Fruit fly (Drosophila melanogaster) Kc167 (cell line): Measurements from ENCODE around the gene CG9377.

Source experiments
- Myc ChIP-seq: fragments of >200 bp; optimal IDR thresholded peaks from 2 replicates; lab custom pipeline; 2017; ENCODE audit warnings: missing external identifiers
- Sin3A ChIP-seq: fragments of >200 bp; optimal IDR thresholded peaks from 2 replicates; lab custom pipeline; 2018; ENCODE audit warnings: missing external identifiers
- h ChIP-seq: fragments of >200 bp; optimal IDR thresholded peaks from 3 replicates; lab custom pipeline; 2018; ENCODE audit warnings: missing external identifiers
- insv ChIP-seq: fragments of >200 bp; optimal IDR thresholded peaks from 3 replicates; lab custom pipeline; 2018; ENCODE audit warnings: missing external identifiers
- psq ChIP-seq: fragments of >200 bp; optimal IDR thresholded peaks from 2 replicates; lab custom pipeline; 2017; ENCODE audit warnings: missing external identifiers
- ttk ChIP-seq: sonication (Bioruptor generic); optimal IDR thresholded peaks from 2 replicates; lab custom pipeline; 2017; ENCODE audit warnings: missing external identifiers

- TF ChIP-seq Myc (lab: Kevin White, UChicago), result no peak
- TF ChIP-seq ttk (lab: Kevin White, UChicago), result no peak
- TF ChIP-seq h (lab: Kevin White, UChicago), result no peak
- TF ChIP-seq psq (lab: Kevin White, UChicago), result no peak
- no peak for TF ChIP-seq insv (lab: Kevin White, UChicago)
- no peak for TF ChIP-seq Sin3A (lab: Kevin White, UChicago)
These were observed 30.3 kb downstream of the CG9377 start, which contains the start of gene hbt for dm6 chr2L:13331021-13331420.
